Fruit fly (Drosophila melanogaster): Measurements from ENCODE around the gene CG14315.

Gene CG14315

dm6 chr3R:18171983-18172967, 13.8 kb downstream of the CG14315 start (continued):
- TF ChIP-seq CG11504 (tag; optimal IDR thresholded peaks at IDR 0.05) (peak; percentile 96), Ada2b (GFP tag; IDR thresholded peaks at IDR 0.05) (peak; percentile 84), sens (GFP tag) (peak; percentile 99), scrt (GFP tag; optimal IDR thresholded peaks at IDR 0.05) (peak; percentile 89), CG12769 (tag; optimal IDR thresholded peaks at IDR 0.05) (no peak), CrebB (tag; optimal IDR thresholded peaks at IDR 0.05) (peak; percentile 87), HmgZ (tag; optimal IDR thresholded peaks at IDR 0.05) (peak; percentile 92), CG3726 (GFP tag; IDR thresholded peaks at IDR 0.05) (peak; percentile 72), kah (GFP tag; optimal IDR thresholded peaks at IDR 0.05) (peak; percentile 84), TFAM (GFP tag; optimal IDR thresholded peaks at IDR 0.05) (peak; percentile 56), CTCF (GFP tag; optimal IDR thresholded peaks at IDR 0.05) (peak; percentile 48), Sry-δ (GFP tag; optimal IDR thresholded peaks at IDR 0.05) (peak; percentile 55), Sry-β (GFP tag; optimal IDR thresholded peaks at IDR 0.05) (peak; percentile 51), NC2α (GFP tag; optimal IDR thresholded peaks at IDR 0.05) (peak; percentile 88), CG17612 (GFP tag; IDR thresholded peaks at IDR 0.05) (peak; percentile 71), Oli (tag; optimal IDR thresholded peaks at IDR 0.05) (peak; percentile 95), Mad (GFP tag; optimal IDR thresholded peaks at IDR 0.05) (peak; percentile 89), CG17829 (tag; optimal IDR thresholded peaks at IDR 0.05) (peak; percentile 92), CG2875 (GFP tag; optimal IDR thresholded peaks at IDR 0.05) (peak; percentile 92), CG9876 (GFP tag; optimal IDR thresholded peaks at IDR 0.05) (peak; percentile 86), chn (GFP tag; optimal IDR thresholded peaks at IDR 0.05) (peak; percentile 94), croc (GFP tag; conservative IDR thresholded peaks at IDR 0.05) (peak; percentile 90), gcm (GFP tag; optimal IDR thresholded peaks at IDR 0.05) (peak; percentile 92), gsb (GFP tag; IDR thresholded peaks at IDR 0.05) (peak; percentile 73), jing (GFP tag; optimal IDR thresholded peaks at IDR 0.05) (peak; percentile 89), CG7928 (GFP tag; optimal IDR thresholded peaks at IDR 0.05) (peak; percentile 56), crc (GFP tag; optimal IDR thresholded peaks at IDR 0.05) (peak; percentile 88), Ets65A (GFP tag) (peak; percentile 98), CG13624 (GFP tag; optimal IDR thresholded peaks at IDR 0.05) (peak; percentile 78), H15 (GFP tag; IDR thresholded peaks at IDR 0.05) (peak; percentile 75), CG31224 (GFP tag; IDR thresholded peaks at IDR 0.05) (peak; percentile 77), ase (GFP tag; IDR thresholded peaks at IDR 0.05) (peak; percentile 82), dmrt99B (tag; optimal IDR thresholded peaks at IDR 0.05) (peak; percentile 95), CG2116 (GFP tag; optimal IDR thresholded peaks at IDR 0.05) (peak; percentile 75), CG1647 (GFP tag; optimal IDR thresholded peaks at IDR 0.05) (peak; percentile 81), otp (GFP tag; IDR thresholded peaks at IDR 0.05) (peak; percentile 65; the same call in 2 of the 3 replicates), nom (GFP tag; optimal IDR thresholded peaks at IDR 0.05) (no peak), CG1233 (GFP tag; optimal IDR thresholded peaks at IDR 0.05) (peak; percentile 93), Eip74EF (GFP tag; optimal IDR thresholded peaks at IDR 0.05) (peak in 1 of 2 experiments; percentile 96), CG14965 (GFP tag; optimal IDR thresholded peaks at IDR 0.05; ENCODE audit: borderline replicate concordance) (peak; percentile 70), Rfx (GFP tag; IDR thresholded peaks at IDR 0.05) (peak; percentile 84), D19B (GFP tag; optimal IDR thresholded peaks at IDR 0.05) (peak; percentile 73), NFAT (GFP tag; IDR thresholded peaks at IDR 0.05) (peak; percentile 63; the same call in 1 of the 2 replicates), sqz (GFP tag; optimal IDR thresholded peaks at IDR 0.05) (peak; percentile 81), CG18599 (GFP tag; optimal IDR thresholded peaks at IDR 0.05) (peak; percentile 95), CG17361 (GFP tag; IDR thresholded peaks at IDR 0.05) (peak; percentile 98), CG31365 (tag; optimal IDR thresholded peaks at IDR 0.05) (peak; percentile 73), Mes4 (GFP tag; optimal IDR thresholded peaks at IDR 0.05) (peak; percentile 90), Hr39 (optimal IDR thresholded peaks at IDR 0.05) (no peak)

Data from whole organism, embryonic.